Worm (Caenorhabditis elegans): Measurements from ENCODE around the gene C35D10.6.

C35D10.6 gene

ce11 chrIII:4883429-4883828 lies 24.3 kb downstream of the C35D10.6 start, which contains the start of gene clec-5:
Gene clec-5 (minus strand): TSS chrIII:4883606.
- no peak for TF ChIP-seq dmd-4 (tag; optimal IDR thresholded peaks at IDR 0.05; ENCODE audit: borderline replicate concordance)
- no peak for TF ChIP-seq unc-3 (GFP tag; conservative IDR thresholded peaks at IDR 0.05)
- TF ChIP-seq unc-3 (tag; optimal IDR thresholded peaks at IDR 0.05), result no peak
- TF ChIP-seq ceh-45 (GFP tag; IDR thresholded peaks at IDR 0.05), result no peak
- TF ChIP-seq pax-1 (tag; optimal IDR thresholded peaks at IDR 0.05), result no peak
- no peak for TF ChIP-seq ceh-6 (GFP tag; optimal IDR thresholded peaks at IDR 0.05)
- TF ChIP-seq lin-11 (tag; optimal IDR thresholded peaks at IDR 0.05), result no peak
- no peak for TF ChIP-seq ceh-24 (tag; optimal IDR thresholded peaks at IDR 0.05)
- TF ChIP-seq fax-1 (tag; optimal IDR thresholded peaks at IDR 0.05), result no peak
- TF ChIP-seq zip-5 (tag; optimal IDR thresholded peaks at IDR 0.05), result no peak
- TF ChIP-seq tbx-7 (tag; optimal IDR thresholded peaks at IDR 0.05), result no peak
- no peak for TF ChIP-seq unc-42 (tag; optimal IDR thresholded peaks at IDR 0.05)
- no peak for TF ChIP-seq pros-1 (tag; optimal IDR thresholded peaks at IDR 0.05)

DNA sequence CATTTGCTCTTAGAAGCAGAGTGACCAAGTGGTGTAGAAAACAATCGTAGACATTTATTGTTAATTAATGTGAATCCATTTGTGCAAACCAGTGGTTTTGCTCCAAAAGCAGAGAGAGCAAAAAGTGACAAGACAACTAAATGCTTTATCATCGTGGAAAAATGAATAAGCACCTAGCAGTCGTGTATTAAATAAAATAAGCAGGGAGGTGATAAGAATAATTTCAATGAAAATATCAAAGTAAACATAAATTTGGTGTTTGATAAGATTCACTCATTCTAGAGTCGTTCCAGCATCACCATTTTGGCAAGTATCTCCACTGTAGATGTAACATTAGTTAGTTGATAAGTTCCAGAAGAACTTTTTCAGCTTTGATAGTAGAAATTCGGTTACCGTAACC lies 28.2 kb downstream of the C35D10.6 start, which contains the start of gene clec-6:
Gene clec-6, minus strand, starts transcription at position 154 of the 400 bp plus-strand sequence.
- no peak for TF ChIP-seq eyg-1 (tag; optimal IDR thresholded peaks at IDR 0.05)
- TF ChIP-seq fkh-10 (GFP tag; optimal IDR thresholded peaks at IDR 0.05), result no peak
- TF ChIP-seq ceh-30 (tag; optimal IDR thresholded peaks at IDR 0.05), result no peak
- TF ChIP-seq hlh-13 (GFP tag; optimal IDR thresholded peaks at IDR 0.05), result no peak
- TF ChIP-seq lin-11 (tag; optimal IDR thresholded peaks at IDR 0.05), result no peak
- TF ChIP-seq pha-4 (tag; optimal IDR thresholded peaks at IDR 0.05), result no peak
- TF ChIP-seq lim-6 (tag; optimal IDR thresholded peaks at IDR 0.05), result no peak
- TF ChIP-seq npax-4 (tag; optimal IDR thresholded peaks at IDR 0.05), result no peak
- TF ChIP-seq ceh-24 (tag; optimal IDR thresholded peaks at IDR 0.05), result no peak
- TF ChIP-seq ceh-14 (tag; optimal IDR thresholded peaks at IDR 0.05), result no peak
- TF ChIP-seq hlh-15 (tag; optimal IDR thresholded peaks at IDR 0.05), result no peak
- no peak for TF ChIP-seq K02D7.2 (tag; optimal IDR thresholded peaks at IDR 0.05)
- no peak for TF ChIP-seq ttx-3 (tag; optimal IDR thresholded peaks at IDR 0.05)
- TF ChIP-seq odd-2 (tag; optimal IDR thresholded peaks at IDR 0.05), result no peak
- no peak for TF ChIP-seq hlh-8 (tag; optimal IDR thresholded peaks at IDR 0.05)
- no peak for TF ChIP-seq pat-9 (tag; optimal IDR thresholded peaks at IDR 0.05)
- no peak for TF ChIP-seq sox-4 (tag; optimal IDR thresholded peaks at IDR 0.05)

DNA sequence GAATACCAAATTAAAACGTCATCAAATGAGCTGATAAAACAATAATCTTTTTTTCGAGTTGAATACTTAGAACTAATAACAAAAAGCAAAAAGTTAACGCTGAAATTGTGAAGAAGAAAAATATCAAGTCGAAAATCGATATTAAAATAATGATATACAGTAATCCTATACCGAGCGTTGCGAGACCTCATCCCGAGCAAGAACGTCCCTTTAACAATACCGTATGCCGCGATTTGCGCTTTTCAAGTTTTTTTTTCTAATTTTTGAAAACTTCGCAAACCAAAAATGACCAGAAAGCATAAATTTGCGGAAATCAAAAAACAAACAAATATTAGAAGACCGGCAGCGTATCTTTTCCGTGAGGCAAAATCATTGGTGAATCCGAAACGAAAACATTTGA lies 31.9 kb downstream of the C35D10.6 start, which contains the start of gene F26F4.5:
Gene F26F4.5, minus strand, starts transcription at position 256 of the 400 bp plus-strand sequence.
- TF ChIP-seq dve-1 (tag; optimal IDR thresholded peaks at IDR 0.05) (no peak), tbx-2 (tag; optimal IDR thresholded peaks at IDR 0.05) (no peak), unc-55 (GFP tag; optimal IDR thresholded peaks at IDR 0.05) (no peak), K09A11.1 (tag; optimal IDR thresholded peaks at IDR 0.05; ENCODE audit: insufficient read depth) (no peak), ceh-45 (GFP tag; IDR thresholded peaks at IDR 0.05) (no peak), T23F11.4 (GFP tag; optimal IDR thresholded peaks at IDR 0.05) (no peak)

ce11 chrIII:4893540-4893939 lies 34.4 kb downstream of the C35D10.6 start, which contains the start of gene F26F4.6:
Gene F26F4.6 (minus strand): TSS chrIII:4893640.
- TF ChIP-seq syd-9 (tag; optimal IDR thresholded peaks at IDR 0.05), result no peak
- TF ChIP-seq ceh-30 (tag; optimal IDR thresholded peaks at IDR 0.05), result no peak
- TF ChIP-seq C38D4.7 (GFP tag; optimal IDR thresholded peaks at IDR 0.05), result no peak
- no peak for TF ChIP-seq npax-4 (tag; optimal IDR thresholded peaks at IDR 0.05)
- no peak for TF ChIP-seq pha-2 (tag; optimal IDR thresholded peaks at IDR 0.05)
- TF ChIP-seq K09A11.1 (tag; optimal IDR thresholded peaks at IDR 0.05; ENCODE audit: insufficient read depth), result no peak
- TF ChIP-seq hlh-30 (tag; optimal IDR thresholded peaks at IDR 0.05; ENCODE audit: insufficient read depth), result no peak
- no peak for TF ChIP-seq ceh-6 (GFP tag; optimal IDR thresholded peaks at IDR 0.05)
- TF ChIP-seq zip-5 (tag; optimal IDR thresholded peaks at IDR 0.05), result no peak
- TF ChIP-seq pqm-1 (tag; optimal IDR thresholded peaks at IDR 0.05), result no peak

Data from whole organism, late embryonic.